Worm (Caenorhabditis elegans) whole organism, L4 larva: ENCODE results near the gene eri-12.
A peak's percentile ranks its signal among the peaks of the same experiment; 100 is the strongest.

Experiments used
- F37D6.2 ChIP-seq: sonication (generic microtip); optimal IDR thresholded peaks from 2 replicates; lab custom pipeline; 2016; ENCODE audit warnings: mild to moderate bottlenecking, missing genetic modification characterization, missing compliant biosample characterization
- F44E2.7 ChIP-seq: fragments of 200-800 bp; sonication (Bioruptor generic); IDR thresholded peaks from 2 replicates; pipeline ENCODE4 v2.1.2; 2022; ENCODE audit warnings: missing genetic modification characterization, missing compliant biosample characterization
- F49E8.2 ChIP-seq: sonication (generic microtip); optimal IDR thresholded peaks from 2 replicates; lab custom pipeline; 2016; ENCODE audit warnings: missing compliant biosample characterization, mild to moderate bottlenecking, missing genetic modification characterization, borderline replicate concordance
- R02D3.7 ChIP-seq: fragments of 150-350 bp; sonication (generic microtip); optimal IDR thresholded peaks from 3 replicates; lab custom pipeline; 2014; ENCODE audit warnings: missing biosample characterization, missing genetic modification characterization
- Y48G9A.11 ChIP-seq: fragments of 200-800 bp; sonication (Bioruptor generic); IDR thresholded peaks from 2 replicates; pipeline ENCODE4 v1.3.6; 2022; ENCODE audit warnings: missing genetic modification reagents, missing genetic modification characterization, missing compliant biosample characterization
- ZK337.2 ChIP-seq: fragments of 200-800 bp; sonication (Bioruptor generic); IDR thresholded peaks from 2 replicates; pipeline ENCODE4 v1.3.6; 2022; ENCODE audit warnings: missing genetic modification reagents, missing genetic modification characterization, missing compliant biosample characterization
- ZK546.5 ChIP-seq, 2 experiments: sonication (generic microtip); optimal IDR thresholded peaks; 2 replicates each; lab custom pipeline; 2017; ENCODE audit warnings: missing biosample characterization in 2 of 2, missing genetic modification characterization in 2 of 2
- ama-1 ChIP-seq: fragments of 150-350 bp; optimal IDR thresholded peaks from 2 replicates; lab custom pipeline; 2014; ENCODE audit warnings: inconsistent platforms, mixed read lengths
- arid-1 ChIP-seq: fragments of 200-800 bp; sonication (Bioruptor generic); conservative IDR thresholded peaks from 2 replicates; pipeline ENCODE4 v1.3.6; 2022; ENCODE audit warnings: missing genetic modification reagents, missing genetic modification characterization, missing compliant biosample characterization
- ceh-20 ChIP-seq: fragments of 200-800 bp; sonication (Bioruptor generic); IDR thresholded peaks from 2 replicates; pipeline ENCODE4 v1.3.6; 2022; ENCODE audit warnings: missing genetic modification reagents, missing genetic modification characterization, missing compliant biosample characterization
- ceh-28 ChIP-seq: fragments of 150-350 bp; optimal IDR thresholded peaks from 2 replicates; lab custom pipeline; 2014; ENCODE audit warnings: missing biosample characterization, missing genetic modification reagents, missing genetic modification characterization
- ceh-32 ChIP-seq: sonication (generic microtip); optimal IDR thresholded peaks from 2 replicates; lab custom pipeline; 2016; ENCODE audit warnings: mild to moderate bottlenecking, missing genetic modification characterization, missing compliant biosample characterization; ENCODE audit not compliant: poor library complexity
- ceh-44 ChIP-seq: fragments of 200-800 bp; sonication (Bioruptor generic); IDR thresholded peaks from 2 replicates; pipeline ENCODE4 v1.3.6; 2022; ENCODE audit warnings: missing genetic modification reagents, missing genetic modification characterization, missing compliant biosample characterization
- ces-1 ChIP-seq: fragments of 150-350 bp; sonication (generic microtip); optimal IDR thresholded peaks from 4 replicates; lab custom pipeline; 2014; ENCODE audit warnings: missing biosample characterization, missing genetic modification reagents, missing genetic modification characterization
- daf-12 ChIP-seq: fragments of 150-350 bp; optimal IDR thresholded peaks from 2 replicates; lab custom pipeline; 2014; ENCODE audit warnings: missing biosample characterization, missing genetic modification reagents, missing genetic modification characterization
- daf-8 ChIP-seq: fragments of 200-800 bp; sonication (Bioruptor generic); IDR thresholded peaks from 2 replicates; pipeline ENCODE4 v1.3.6; 2022; ENCODE audit warnings: missing genetic modification characterization, missing compliant biosample characterization
- dmd-6 ChIP-seq: fragments of 200-800 bp; sonication (Bioruptor generic); IDR thresholded peaks from 2 replicates; pipeline ENCODE4 v1.3.6; 2022; ENCODE audit warnings: missing genetic modification reagents, missing genetic modification characterization, missing compliant biosample characterization
- dmd-9 ChIP-seq: fragments of 200-800 bp; sonication (Bioruptor generic); IDR thresholded peaks from 2 replicates; pipeline ENCODE4 v1.3.6; 2022; ENCODE audit warnings: missing genetic modification reagents, missing genetic modification characterization, missing compliant biosample characterization
- dpl-1 ChIP-seq: fragments of 150-350 bp; optimal IDR thresholded peaks from 2 replicates; lab custom pipeline; 2014; ENCODE audit warnings: missing biosample characterization, missing genetic modification reagents, missing genetic modification characterization
- egl-27 ChIP-seq: sonication (generic microtip); optimal IDR thresholded peaks from 3 replicates; lab custom pipeline; 2017; ENCODE audit warnings: missing biosample characterization, missing genetic modification reagents, missing genetic modification characterization
- hif-1 ChIP-seq, 2 experiments: sonication (generic microtip); optimal IDR thresholded peaks; 2 replicates each; lab custom pipeline; 2016 to 2017; ENCODE audit warnings: missing compliant biosample characterization in 2 of 2, missing genetic modification characterization in 2 of 2, missing genetic modification reagents in 2 of 2, missing genotype in 2 of 2, mild to moderate bottlenecking in 1 of 2
- lim-7 ChIP-seq: fragments of 200-800 bp; sonication (Bioruptor generic); IDR thresholded peaks from 2 replicates; pipeline ENCODE4 v1.3.6; 2022; ENCODE audit warnings: missing genetic modification characterization, missing compliant biosample characterization
- lin-1 ChIP-seq: fragments of 200-800 bp; sonication (Bioruptor generic); IDR thresholded peaks from 2 replicates; pipeline ENCODE4 v1.3.6; 2022; ENCODE audit warnings: missing genetic modification reagents, missing genetic modification characterization, missing compliant biosample characterization
- lin-29 ChIP-seq: fragments of 200-800 bp; sonication (Bioruptor generic); IDR thresholded peaks from 2 replicates; pipeline ENCODE4 v1.3.6; 2022; ENCODE audit warnings: missing genetic modification reagents, missing genetic modification characterization, missing compliant biosample characterization
- lin-38 ChIP-seq: fragments of 200-800 bp; sonication (Bioruptor generic); IDR thresholded peaks from 2 replicates; pipeline ENCODE4 v1.3.6; 2022; ENCODE audit warnings: missing genetic modification reagents, missing genetic modification characterization, missing compliant biosample characterization
- lir-3 ChIP-seq: sonication (generic microtip); optimal IDR thresholded peaks from 2 replicates; lab custom pipeline; 2016; ENCODE audit warnings: mild to moderate bottlenecking, missing genetic modification characterization, missing compliant biosample characterization
- madf-5 ChIP-seq, 2 experiments: fragments of 200-800 bp; sonication (Bioruptor generic); IDR thresholded peaks; 2 replicates each; pipeline ENCODE4 v1.3.6; 2022; ENCODE audit warnings: missing compliant biosample characterization in 2 of 2, missing genetic modification characterization in 2 of 2
- mxl-2 ChIP-seq: fragments of 200-800 bp; sonication (Bioruptor generic); conservative IDR thresholded peaks from 2 replicates; pipeline ENCODE4 v1.3.6; 2022; ENCODE audit warnings: missing genetic modification reagents, missing genetic modification characterization, missing compliant biosample characterization
- nhr-102 ChIP-seq: sonication (generic microtip); optimal IDR thresholded peaks from 2 replicates; lab custom pipeline; 2016; ENCODE audit warnings: mild to moderate bottlenecking, missing genetic modification characterization, moderate library complexity, missing compliant biosample characterization
- nhr-25 ChIP-seq: sonication (generic microtip); optimal IDR thresholded peaks from 2 replicates; lab custom pipeline; 2017; ENCODE audit warnings: missing genetic modification characterization, mild to moderate bottlenecking, missing compliant biosample characterization, antibody characterized with exemption, moderate library complexity, borderline replicate concordance; ENCODE audit not compliant: insufficient read depth
- nhr-28 ChIP-seq: fragments of 150-350 bp; optimal IDR thresholded peaks from 2 replicates; lab custom pipeline; 2014; ENCODE audit warnings: missing biosample characterization, missing genetic modification characterization
- nhr-41 ChIP-seq: fragments of 200-800 bp; sonication (Bioruptor generic); IDR thresholded peaks from 2 replicates; pipeline ENCODE4 v1.3.6; 2022; ENCODE audit warnings: missing genetic modification reagents, missing genetic modification characterization, missing compliant biosample characterization
- nhr-42 ChIP-seq: fragments of 200-800 bp; sonication (Bioruptor generic); IDR thresholded peaks from 2 replicates; pipeline ENCODE4 v1.3.6; 2022; ENCODE audit warnings: missing genetic modification characterization, missing compliant biosample characterization
- nhr-76 ChIP-seq: fragments of 150-350 bp; optimal IDR thresholded peaks from 2 replicates; lab custom pipeline; 2014; ENCODE audit warnings: missing biosample characterization, missing genetic modification characterization
- nhr-77 ChIP-seq: fragments of 150-350 bp; optimal IDR thresholded peaks from 2 replicates; lab custom pipeline; 2014; ENCODE audit warnings: missing biosample characterization, missing genetic modification characterization
- php-3 ChIP-seq: fragments of 200-800 bp; sonication (Bioruptor generic); IDR thresholded peaks from 2 replicates; pipeline ENCODE4 v1.3.6; 2022; ENCODE audit warnings: missing genetic modification reagents, missing genetic modification characterization, missing compliant biosample characterization
- pqm-1 ChIP-seq: sonication (generic microtip); optimal IDR thresholded peaks from 2 replicates; lab custom pipeline; 2017; ENCODE audit warnings: missing biosample characterization, missing genetic modification characterization
- rbr-2 ChIP-seq: sonication (generic microtip); optimal IDR thresholded peaks from 2 replicates; lab custom pipeline; 2016; ENCODE audit warnings: missing genotype, missing genetic modification characterization, missing compliant biosample characterization
- set-16 ChIP-seq: fragments of 200-800 bp; sonication (Bioruptor generic); IDR thresholded peaks from 2 replicates; pipeline ENCODE4 v1.3.6; 2022; ENCODE audit warnings: missing genetic modification reagents, missing genetic modification characterization, missing compliant biosample characterization
- snpc-4 ChIP-seq: fragments of 150-350 bp; optimal IDR thresholded peaks from 2 replicates; lab custom pipeline; 2014; ENCODE audit warnings: missing biosample characterization, missing genetic modification characterization
- spr-3 ChIP-seq: fragments of 200-800 bp; sonication (Bioruptor generic); optimal IDR thresholded peaks from 2 replicates; lab custom pipeline; 2018; ENCODE audit warnings: mild to moderate bottlenecking, missing genetic modification characterization, missing compliant biosample characterization
- zag-1 ChIP-seq: fragments of 150-350 bp; optimal IDR thresholded peaks from 2 replicates; lab custom pipeline; 2014; ENCODE audit warnings: missing biosample characterization, missing genetic modification characterization
- ztf-7 ChIP-seq: fragments of 150-350 bp; optimal IDR thresholded peaks from 2 replicates; lab custom pipeline; 2014; ENCODE audit warnings: missing biosample characterization, missing genetic modification characterization

eri-12 gene

ce11 chrIV:12197679-12198078 is 41.0 kb downstream of the eri-12 start (continued):
- TF ChIP-seq arid-1 (GFP tag; lab: Robert Waterston, UW) (no peak), nhr-42 (GFP tag; lab: Robert Waterston, UW) (no peak), dmd-9 (no peak), nhr-77 (peak; percentile 25), mxl-2 (GFP tag; lab: Robert Waterston, UW) (no peak), daf-12 (tag; lab: Kevin White, UChicago) (no peak), ztf-7 (tag; lab: Kevin White, UChicago) (no peak), ceh-28 (tag; lab: Kevin White, UChicago) (no peak), nhr-41 (no peak), dpl-1 (GFP tag; lab: Kevin White, UChicago) (no peak), ama-1 (lab: Kevin White, UChicago) (no peak), spr-3 (GFP tag; lab: Kevin White, UChicago) (no peak), ZK546.5 (tag; optimal IDR thresholded peaks at IDR 0.05; lab: Kevin White, UChicago) (no peak), lim-7 (GFP tag; lab: Robert Waterston, UW) (no peak), F49E8.2 (tag; lab: Kevin White, UChicago) (no peak), ceh-20 (GFP tag; lab: Robert Waterston, UW) (no peak), lin-38 (GFP tag; lab: Robert Waterston, UW) (no peak), daf-8 (no peak), egl-27 (no peak), lin-1 (GFP tag; lab: Robert Waterston, UW) (0 out of 2 replicates have a peak, but pooled peaks have one; percentile 32), pqm-1 (tag; lab: Kevin White, UChicago) (peak; percentile 68), dmd-6 (GFP tag; lab: Robert Waterston, UW) (peak; percentile 75), Y48G9A.11 (GFP tag; lab: Robert Waterston, UW) (no peak), F37D6.2 (tag; lab: Kevin White, UChicago) (no peak), ceh-32 (tag; lab: Kevin White, UChicago) (no peak), madf-5 (GFP tag; IDR thresholded peaks at IDR 0.05; lab: Robert Waterston, UW) (no peak), nhr-25 (tag; lab: Kevin White, UChicago) (no peak), nhr-76 (tag; lab: Kevin White, UChicago) (no peak), ceh-44 (GFP tag; lab: Robert Waterston, UW) (no peak), lir-3 (tag; lab: Kevin White, UChicago) (no peak), snpc-4 (tag; lab: Kevin White, UChicago) (no peak), php-3 (GFP tag; lab: Robert Waterston, UW) (no peak), R02D3.7 (tag; lab: Kevin White, UChicago) (no peak), nhr-28 (peak; percentile 57), F44E2.7 (no peak), nhr-102 (tag; lab: Kevin White, UChicago) (no peak), ces-1 (no peak), hif-1 (tag; optimal IDR thresholded peaks at IDR 0.05; lab: Kevin White, UChicago) (peak in 1 of 2 experiments; percentile 13), zag-1 (no peak), set-16 (GFP tag; lab: Robert Waterston, UW) (no peak), lin-29 (no peak), ZK337.2 (GFP tag; lab: Robert Waterston, UW) (no peak), rbr-2 (tag; lab: Kevin White, UChicago) (no peak)
